Fruit fly (Drosophila melanogaster): ENCODE measurements around the gene alpha-Est2.

The alpha-Est2 gene

dm6 chr3R:7528677-7529076 lies 12.9 kb upstream of the alpha-Est2 start, which contains the start of gene alpha-Est6:
Gene alpha-Est6, minus strand, starts transcription at chr3R:7528777.
- TF ChIP-seq ovo (GFP tag; optimal IDR thresholded peaks at IDR 0.05) (no peak), CG7101 (tag; optimal IDR thresholded peaks at IDR 0.05) (no peak), Hr96 (GFP tag; optimal IDR thresholded peaks at IDR 0.05) (no peak), Mnt (GFP tag; optimal IDR thresholded peaks at IDR 0.05) (no peak)

- TF ChIP-seq pad (GFP tag; optimal IDR thresholded peaks at IDR 0.05): no peak
- no peak for TF ChIP-seq toe (GFP tag; optimal IDR thresholded peaks at IDR 0.05)
- no peak for TF ChIP-seq CG7045 (GFP tag; optimal IDR thresholded peaks at IDR 0.05)
- TF ChIP-seq Hr96 (GFP tag; optimal IDR thresholded peaks at IDR 0.05): no peak
- no peak for TF ChIP-seq cic (GFP tag; optimal IDR thresholded peaks at IDR 0.05)
- TF ChIP-seq bab1 (GFP tag; optimal IDR thresholded peaks at IDR 0.05): no peak
- TF ChIP-seq Mnt (GFP tag; optimal IDR thresholded peaks at IDR 0.05): no peak
- TF ChIP-seq tj (GFP tag; optimal IDR thresholded peaks at IDR 0.05): no peak
- TF ChIP-seq Crg-1 (GFP tag; optimal IDR thresholded peaks at IDR 0.05): no peak
Observed at dm6 chr3R:7530184-7530821, 11.3 kb upstream of the alpha-Est2 start, which contains the start of the genes Rtnl2 and alphaTub84D. Gene Rtnl2, minus strand, starts transcription at chr3R:7530241. Gene alphaTub84D, plus strand, starts transcription at chr3R:7530753.

dm6 chr3R:7535606-7536005 lies 6.0 kb upstream of the alpha-Est2 start:
- TF ChIP-seq kay (GFP tag; ENCODE audit: borderline replicate concordance) (no peak), bab1 (GFP tag; optimal IDR thresholded peaks at IDR 0.05) (no peak), CG7101 (tag; optimal IDR thresholded peaks at IDR 0.05) (no peak), toe (GFP tag; optimal IDR thresholded peaks at IDR 0.05) (no peak), CG11617 (GFP tag; optimal IDR thresholded peaks at IDR 0.05) (no peak), tj (GFP tag; optimal IDR thresholded peaks at IDR 0.05) (no peak), Crg-1 (GFP tag; optimal IDR thresholded peaks at IDR 0.05) (no peak)

DNA sequence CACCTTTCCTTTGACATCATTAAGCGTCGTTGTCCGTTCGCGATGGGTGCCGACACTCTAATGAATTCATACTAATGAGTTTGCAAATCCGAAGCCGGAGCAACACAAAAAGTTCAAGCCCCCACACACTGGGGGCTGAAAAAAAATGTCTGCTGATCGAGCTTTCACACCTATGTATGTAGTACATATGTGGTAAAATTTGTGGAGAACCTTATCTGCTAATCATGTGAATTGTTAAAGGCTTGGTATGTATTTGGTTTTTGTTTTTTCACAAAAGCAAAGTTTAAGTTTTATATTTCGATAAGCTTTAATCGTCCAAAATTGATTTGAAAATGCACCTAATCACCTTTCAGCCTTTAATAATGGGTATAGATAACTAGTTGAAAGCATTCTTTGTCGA lies 5.3 kb upstream of the alpha-Est2 start, which contains the start of gene alpha-Est5:
TSS of gene alpha-Est5 (minus strand) at position 110 of the 400 bp plus-strand sequence.
- TF ChIP-seq CG7101 (tag; optimal IDR thresholded peaks at IDR 0.05) (peak; percentile 14), Mnt (GFP tag; optimal IDR thresholded peaks at IDR 0.05) (peak; percentile 31), Hr96 (GFP tag; optimal IDR thresholded peaks at IDR 0.05) (peak; percentile 4), pad (GFP tag; optimal IDR thresholded peaks at IDR 0.05) (no peak), bab1 (GFP tag; optimal IDR thresholded peaks at IDR 0.05) (peak; percentile 29), CG12768 (GFP tag; optimal IDR thresholded peaks at IDR 0.05) (no peak), CG5204 (GFP tag; optimal IDR thresholded peaks at IDR 0.05) (no peak), CG1620 (GFP tag; optimal IDR thresholded peaks at IDR 0.05) (peak; percentile 41), CG11617 (GFP tag; optimal IDR thresholded peaks at IDR 0.05) (no peak), cic (GFP tag; optimal IDR thresholded peaks at IDR 0.05) (peak; percentile 46), tj (GFP tag; optimal IDR thresholded peaks at IDR 0.05) (peak; percentile 54), CG33017 (tag; optimal IDR thresholded peaks at IDR 0.05) (peak; percentile 40), cnc (optimal IDR thresholded peaks at IDR 0.05) (peak in 1 of 2 experiments; percentile 55), kay (GFP tag; ENCODE audit: borderline replicate concordance) (peak; percentile 87), toe (GFP tag; optimal IDR thresholded peaks at IDR 0.05) (peak; percentile 21)

dm6 chr3R:7538435-7538834 lies 3.2 kb upstream of the alpha-Est2 start, which contains the start of gene alpha-Est4:
Gene alpha-Est4, minus strand, starts transcription at chr3R:7538615.
- no peak for TF ChIP-seq Hr96 (GFP tag; optimal IDR thresholded peaks at IDR 0.05)
- no peak for TF ChIP-seq Clk (GFP tag; optimal IDR thresholded peaks at IDR 0.05)
- no peak for TF ChIP-seq CG7045 (GFP tag; optimal IDR thresholded peaks at IDR 0.05)
- TF ChIP-seq toe (GFP tag; optimal IDR thresholded peaks at IDR 0.05): no peak
- TF ChIP-seq ovo (GFP tag; optimal IDR thresholded peaks at IDR 0.05): no peak
- TF ChIP-seq CG33017 (tag; optimal IDR thresholded peaks at IDR 0.05): no peak
- no peak for TF ChIP-seq kay (GFP tag; ENCODE audit: borderline replicate concordance)
- no peak for TF ChIP-seq Crg-1 (GFP tag; optimal IDR thresholded peaks at IDR 0.05)
- no peak for TF ChIP-seq CG1620 (GFP tag; optimal IDR thresholded peaks at IDR 0.05)
- TF ChIP-seq CG11617 (GFP tag; optimal IDR thresholded peaks at IDR 0.05): no peak
- no peak for TF ChIP-seq cic (GFP tag; optimal IDR thresholded peaks at IDR 0.05)

dm6 chr3R:7548808-7549744 lies 7.5 kb downstream of the alpha-Est2 start, which contains the start of gene alpha-Est1:
Gene alpha-Est1, minus strand, starts transcription at chr3R:7549124.
- TF ChIP-seq cic (GFP tag; optimal IDR thresholded peaks at IDR 0.05): peak; percentile 38
- TF ChIP-seq CG1620 (GFP tag; optimal IDR thresholded peaks at IDR 0.05): no peak
- TF ChIP-seq CG11617 (GFP tag; optimal IDR thresholded peaks at IDR 0.05): no peak
- TF ChIP-seq ovo (GFP tag; optimal IDR thresholded peaks at IDR 0.05): no peak
- TF ChIP-seq tj (GFP tag; optimal IDR thresholded peaks at IDR 0.05): no peak

DNA sequence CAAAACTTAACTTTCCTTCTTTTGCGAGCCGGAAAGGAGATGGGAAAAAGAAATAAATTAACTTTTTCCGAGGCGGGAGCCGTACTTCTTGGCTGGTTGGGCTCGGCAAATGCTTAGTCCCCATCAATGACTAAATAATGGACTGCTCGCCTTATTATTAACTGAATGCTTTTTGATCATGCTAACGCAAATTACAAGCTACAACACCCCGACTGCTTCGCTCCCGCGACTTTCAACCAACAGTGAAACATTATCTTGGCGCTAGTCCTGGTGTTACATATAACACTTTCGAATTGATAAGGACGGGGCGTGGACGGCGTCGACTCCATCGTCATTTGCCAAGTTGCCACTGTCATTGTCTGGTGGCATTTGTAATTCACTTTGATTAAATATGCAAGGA lies 10.1 kb downstream of the alpha-Est2 start, which contains the start of gene CG45545:
TSS of gene CG45545 (plus strand) at position 301 of the 400 bp plus-strand sequence.
- TF ChIP-seq Mnt (GFP tag; optimal IDR thresholded peaks at IDR 0.05): no peak
- no peak for TF ChIP-seq tj (GFP tag; optimal IDR thresholded peaks at IDR 0.05)
- TF ChIP-seq CG5204 (GFP tag; optimal IDR thresholded peaks at IDR 0.05): no peak
- TF ChIP-seq Hr96 (GFP tag; optimal IDR thresholded peaks at IDR 0.05): no peak
- TF ChIP-seq bab1 (GFP tag; optimal IDR thresholded peaks at IDR 0.05): no peak
- TF ChIP-seq kay (GFP tag; ENCODE audit: borderline replicate concordance): no peak
- no peak for TF ChIP-seq pad (GFP tag; optimal IDR thresholded peaks at IDR 0.05)
- no peak for TF ChIP-seq CG7045 (GFP tag; optimal IDR thresholded peaks at IDR 0.05)

Data from whole organism, adult.